Worm (Caenorhabditis elegans): ENCODE measurements around the gene F40E12.1.

DNA sequence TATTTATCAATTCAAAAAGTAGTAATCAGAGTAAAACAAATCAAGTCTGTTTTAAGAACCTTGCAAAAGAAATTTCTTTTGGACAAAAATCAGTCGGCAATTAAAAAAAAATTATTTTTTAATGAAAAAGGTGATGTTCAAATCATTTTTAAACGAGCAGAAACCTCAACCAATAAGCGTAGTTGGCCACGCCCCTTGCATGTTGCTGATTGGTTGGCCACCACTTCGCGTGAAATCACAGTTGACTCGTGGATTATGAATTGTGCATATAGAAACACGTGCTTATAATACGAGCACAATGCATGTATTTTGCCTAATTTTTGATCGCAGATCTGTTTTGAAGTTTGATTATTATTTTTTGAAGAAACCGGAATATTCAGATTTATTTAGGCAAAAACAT, 47.6 kb downstream of the F40E12.1 start:
- TF ChIP-seq ztf-4 (tag; optimal IDR thresholded peaks at IDR 0.05) = no peak
- no peak for TF ChIP-seq elt-3 (tag; optimal IDR thresholded peaks at IDR 0.05)
- TF ChIP-seq nhr-19 (GFP tag; conservative IDR thresholded peaks at IDR 0.05) = no peak
- TF ChIP-seq pqm-1 (tag; optimal IDR thresholded peaks at IDR 0.05) = no peak
- TF ChIP-seq snpc-4 (tag; optimal IDR thresholded peaks at IDR 0.05) = no peak
- no peak for TF ChIP-seq unc-86 (tag; optimal IDR thresholded peaks at IDR 0.05)
- no peak for TF ChIP-seq aha-1 (tag; optimal IDR thresholded peaks at IDR 0.05)
- no peak for TF ChIP-seq nhr-20 (tag; optimal IDR thresholded peaks at IDR 0.05)
- no peak for TF ChIP-seq ceh-63 (GFP tag; optimal IDR thresholded peaks at IDR 0.05)
- TF ChIP-seq vab-15 (tag; optimal IDR thresholded peaks at IDR 0.05) = no peak
- TF ChIP-seq ama-1 (optimal IDR thresholded peaks at IDR 0.05) = no peak
- no peak for TF ChIP-seq nhr-77 (tag; optimal IDR thresholded peaks at IDR 0.05)
- TF ChIP-seq egl-27 (tag; optimal IDR thresholded peaks at IDR 0.05) = no peak

All from whole organism, L1 larva.